Worm (Caenorhabditis elegans) whole organism, early embryonic: Measurements from ENCODE around the gene rnp-4.

Source experiments
- B0310.2 ChIP-seq: sonication (generic microtip); optimal IDR thresholded peaks from 2 replicates; lab custom pipeline; 2016; ENCODE audit warnings: mild to moderate bottlenecking, missing genetic modification characterization, missing compliant biosample characterization
- F13C5.2 ChIP-seq: sonication (generic microtip); optimal IDR thresholded peaks from 2 replicates; lab custom pipeline; 2017; ENCODE audit warnings: mild to moderate bottlenecking, missing genetic modification characterization, inconsistent platforms, missing compliant biosample characterization
- aly-1 ChIP-seq: sonication (generic microtip); optimal IDR thresholded peaks from 2 replicates; lab custom pipeline; 2016; ENCODE audit warnings: missing genetic modification characterization, missing compliant biosample characterization
- ama-1 ChIP-seq: fragments of 150-350 bp; optimal IDR thresholded peaks from 2 replicates; lab custom pipeline; 2014
- ceh-13 ChIP-seq: fragments of 200-800 bp; sonication (Bioruptor generic); optimal IDR thresholded peaks from 2 replicates; lab custom pipeline; 2018; ENCODE audit warnings: mild to moderate bottlenecking, missing genetic modification characterization, missing compliant biosample characterization
- ceh-36 ChIP-seq: sonication (generic microtip); optimal IDR thresholded peaks from 2 replicates; lab custom pipeline; 2016; ENCODE audit warnings: missing genetic modification characterization, inconsistent platforms, missing compliant biosample characterization
- ets-7 ChIP-seq: sonication (generic microtip); optimal IDR thresholded peaks from 2 replicates; lab custom pipeline; 2016; ENCODE audit warnings: missing genotype, missing genetic modification characterization, missing compliant biosample characterization
- flt-1 ChIP-seq: fragments of 200-800 bp; sonication (Bioruptor generic); IDR thresholded peaks from 2 replicates; pipeline ENCODE4 v1.3.6; 2022; ENCODE audit warnings: missing genetic modification characterization, missing compliant biosample characterization
- hmbx-1 ChIP-seq: sonication (generic microtip); optimal IDR thresholded peaks from 2 replicates; lab custom pipeline; 2016; ENCODE audit warnings: mild to moderate bottlenecking, missing genetic modification characterization, missing compliant biosample characterization
- hmg-4 ChIP-seq: fragments of 200-800 bp; sonication (Bioruptor generic); optimal IDR thresholded peaks from 2 replicates; lab custom pipeline; 2018; ENCODE audit warnings: mild to moderate bottlenecking, missing genetic modification characterization, missing compliant biosample characterization
- hnd-1 ChIP-seq: sonication (generic microtip); optimal IDR thresholded peaks from 2 replicates; lab custom pipeline; 2016; ENCODE audit warnings: missing genetic modification characterization, missing compliant biosample characterization
- pes-1 ChIP-seq: fragments of 200-800 bp; sonication (Bioruptor generic); IDR thresholded peaks from 2 replicates; pipeline ENCODE4 v1.3.6; 2022; ENCODE audit warnings: missing genetic modification reagents, missing genetic modification characterization, missing compliant biosample characterization
- scrt-1 ChIP-seq: fragments of 200-800 bp; sonication (Bioruptor generic); IDR thresholded peaks from 2 replicates; pipeline ENCODE4 v1.3.6; 2022; ENCODE audit warnings: missing genetic modification characterization, missing compliant biosample characterization
- sea-1 ChIP-seq: fragments of 200-800 bp; sonication (Bioruptor generic); conservative IDR thresholded peaks from 2 replicates; pipeline ENCODE4 v1.3.6; 2022; ENCODE audit warnings: missing genetic modification characterization, missing compliant biosample characterization
- tbx-11 ChIP-seq: fragments of 200-800 bp; sonication (Bioruptor generic); IDR thresholded peaks from 2 replicates; pipeline ENCODE4 v1.3.6; 2022; ENCODE audit warnings: missing genetic modification characterization, missing compliant biosample characterization
- tbx-37 ChIP-seq: fragments of 200-800 bp; sonication (Bioruptor generic); conservative IDR thresholded peaks from 2 replicates; pipeline ENCODE4 v1.3.6; 2022; ENCODE audit warnings: missing genetic modification reagents, missing genetic modification characterization, missing compliant biosample characterization
- tra-4 ChIP-seq: sonication (generic microtip); optimal IDR thresholded peaks from 2 replicates; lab custom pipeline; 2017; ENCODE audit warnings: missing genetic modification characterization, missing compliant biosample characterization

Gene rnp-4

DNA sequence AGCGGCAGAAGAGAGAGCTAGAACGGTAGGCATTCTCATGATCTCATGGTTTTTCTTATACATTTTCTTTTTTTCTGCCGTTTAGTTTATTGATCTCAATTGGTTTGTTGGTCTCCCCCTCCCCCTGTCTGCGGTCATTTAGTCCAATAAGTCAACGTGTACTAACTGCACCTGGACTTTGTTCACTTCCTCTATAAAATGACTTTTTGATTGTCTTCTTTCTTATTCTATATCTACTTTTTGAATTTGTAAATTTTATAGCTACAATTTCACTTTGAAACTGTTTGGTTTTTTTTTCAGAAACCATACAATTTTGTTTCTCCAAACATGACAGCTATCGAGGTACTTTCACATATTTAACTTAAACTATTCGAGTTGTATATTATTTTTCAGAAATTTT is 38.4 kb upstream of the rnp-4 start, which contains the start of gene ckb-2:
TSS of gene ckb-2 (plus strand) at position 301 of the 400 bp plus-strand sequence.
- TF ChIP-seq ets-7 (tag; lab: Kevin White, UChicago) = no peak
- TF ChIP-seq tbx-37 (GFP tag; lab: Robert Waterston, UW) = no peak
- TF ChIP-seq pes-1 (GFP tag; lab: Robert Waterston, UW) = no peak
- no peak for TF ChIP-seq hmg-4 (GFP tag; lab: Kevin White, UChicago)

ce11 chrIII:4369381-4369809 is 36.7 kb upstream of the rnp-4 start:
- peak; percentile 22 for TF ChIP-seq ceh-13 (GFP tag; lab: Kevin White, UChicago)
- peak; percentile 75; the same call in 1 of the 2 replicates for TF ChIP-seq sea-1 (GFP tag; lab: Robert Waterston, UW)
- peak; percentile 82 for TF ChIP-seq tbx-37 (GFP tag; lab: Robert Waterston, UW)
- peak; percentile 84 for TF ChIP-seq F13C5.2 (tag; lab: Kevin White, UChicago)
- TF ChIP-seq hmg-4 (GFP tag; lab: Kevin White, UChicago) = peak; percentile 75
- TF ChIP-seq pes-1 (GFP tag; lab: Robert Waterston, UW) = peak; percentile 89
- peak; percentile 1 for TF ChIP-seq B0310.2 (tag; lab: Kevin White, UChicago)
- peak; percentile 85 for TF ChIP-seq flt-1 (GFP tag; lab: Robert Waterston, UW)
- TF ChIP-seq ets-7 (tag; lab: Kevin White, UChicago) = peak; percentile 40
- TF ChIP-seq ceh-36 (tag; lab: Kevin White, UChicago) = peak; percentile 23
- peak; percentile 86 for TF ChIP-seq scrt-1
- peak; percentile 40 for TF ChIP-seq hmbx-1 (tag; lab: Kevin White, UChicago)
- peak; percentile 87 for TF ChIP-seq aly-1
- peak; percentile 77 for TF ChIP-seq tbx-11 (GFP tag; lab: Robert Waterston, UW)

- TF ChIP-seq tra-4 (tag; lab: Kevin White, UChicago) (no peak), hnd-1 (tag; lab: Kevin White, UChicago) (no peak), pes-1 (GFP tag; lab: Robert Waterston, UW) (no peak), aly-1 (no peak), F13C5.2 (tag; lab: Kevin White, UChicago) (no peak), tbx-37 (GFP tag; lab: Robert Waterston, UW) (no peak), hmg-4 (GFP tag; lab: Kevin White, UChicago) (no peak), B0310.2 (tag; lab: Kevin White, UChicago) (no peak), tbx-11 (GFP tag; lab: Robert Waterston, UW) (no peak), flt-1 (GFP tag; lab: Robert Waterston, UW) (no peak), sea-1 (GFP tag; lab: Robert Waterston, UW) (no peak), ceh-36 (tag; lab: Kevin White, UChicago) (no peak), ama-1 (no peak), ceh-13 (GFP tag; lab: Kevin White, UChicago) (no peak)
Observed at ce11 chrIII:4370585-4370984, 35.5 kb upstream of the rnp-4 start, which contains the start of gene ckb-3. Gene ckb-3 (plus strand): TSS chrIII:4370885.

DNA sequence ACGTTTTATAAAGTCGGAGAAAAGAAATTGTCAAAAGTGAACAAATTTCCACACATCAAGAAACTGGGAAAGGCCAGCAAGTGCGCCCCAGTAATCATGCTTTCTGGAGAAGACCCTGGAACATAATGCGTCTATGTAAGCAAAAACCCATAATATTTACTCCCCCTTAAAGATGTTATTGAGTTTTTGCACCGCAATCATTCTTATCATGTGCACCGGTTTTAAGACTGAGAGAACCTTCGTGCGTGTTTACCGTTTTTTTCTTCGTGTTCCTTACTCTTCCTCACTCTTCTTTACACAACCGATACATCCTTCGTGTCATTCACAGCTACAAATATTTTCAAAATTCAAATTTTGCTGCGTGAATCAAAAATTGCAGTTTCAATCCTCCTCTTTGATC is 33.2 kb upstream of the rnp-4 start:
- no peak for TF ChIP-seq tbx-37 (GFP tag; lab: Robert Waterston, UW)
- no peak for TF ChIP-seq hmg-4 (GFP tag; lab: Kevin White, UChicago)
- no peak for TF ChIP-seq sea-1 (GFP tag; lab: Robert Waterston, UW)
- no peak for TF ChIP-seq hnd-1 (tag; lab: Kevin White, UChicago)
- no peak for TF ChIP-seq B0310.2 (tag; lab: Kevin White, UChicago)
- no peak for TF ChIP-seq aly-1
- no peak for TF ChIP-seq flt-1 (GFP tag; lab: Robert Waterston, UW)
- no peak for TF ChIP-seq ama-1
- TF ChIP-seq tra-4 (tag; lab: Kevin White, UChicago) = no peak

DNA sequence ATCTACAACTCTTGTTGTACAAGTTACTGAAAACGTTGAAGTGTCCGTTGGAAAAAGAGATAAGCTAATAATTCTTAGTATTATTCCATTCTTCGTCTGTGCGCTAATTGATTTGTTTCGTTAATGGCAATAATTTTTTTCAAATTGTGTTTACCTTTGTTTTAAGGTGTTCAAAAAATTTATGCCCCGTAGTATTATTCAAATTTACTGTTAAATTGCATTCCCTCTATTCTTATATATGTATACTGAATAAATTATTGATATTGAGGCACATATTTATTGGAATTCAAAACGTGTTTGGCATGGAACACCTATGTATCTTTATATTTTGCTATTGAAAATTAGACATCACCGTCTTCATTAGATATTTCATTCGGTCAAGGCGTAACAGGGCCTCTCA is 31.2 kb upstream of the rnp-4 start, which contains the start of gene pals-26:
TSS of gene pals-26 (plus strand) at position 301 of the 400 bp plus-strand sequence.
- TF ChIP-seq ceh-36 (tag; lab: Kevin White, UChicago) (no peak), ets-7 (tag; lab: Kevin White, UChicago) (no peak), tbx-11 (GFP tag; lab: Robert Waterston, UW) (no peak), ceh-13 (GFP tag; lab: Kevin White, UChicago) (no peak), flt-1 (GFP tag; lab: Robert Waterston, UW) (no peak), F13C5.2 (tag; lab: Kevin White, UChicago) (no peak), aly-1 (no peak), hmg-4 (GFP tag; lab: Kevin White, UChicago) (no peak)

- TF ChIP-seq sea-1 (GFP tag; lab: Robert Waterston, UW) (peak; percentile 70; the same call in 1 of the 2 replicates), F13C5.2 (tag; lab: Kevin White, UChicago) (peak; percentile 47), pes-1 (GFP tag; lab: Robert Waterston, UW) (peak; percentile 77), scrt-1 (peak; percentile 75), hmbx-1 (tag; lab: Kevin White, UChicago) (peak; percentile 34), ceh-36 (tag; lab: Kevin White, UChicago) (peak; percentile 66), B0310.2 (tag; lab: Kevin White, UChicago) (peak; percentile 71), hnd-1 (tag; lab: Kevin White, UChicago) (peak; percentile 36), hmg-4 (GFP tag; lab: Kevin White, UChicago) (peak; percentile 91), flt-1 (GFP tag; lab: Robert Waterston, UW) (peak; percentile 41), aly-1 (peak; percentile 55), tbx-37 (GFP tag; lab: Robert Waterston, UW) (peak; percentile 67)
Observed at ce11 chrIII:4378600-4379293, 27.3 kb upstream of the rnp-4 start.

- TF ChIP-seq flt-1 (GFP tag; lab: Robert Waterston, UW) = no peak
Observed at ce11 chrIII:4379717-4380116, 26.4 kb upstream of the rnp-4 start, which contains the start of gene B0284.3. Gene B0284.3 (minus strand): TSS chrIII:4379817.
